Worm (Caenorhabditis elegans) whole organism, young adult: ENCODE data around the gene tbc-14.

ENCODE experiments used
- C06A6.2 ChIP-seq: fragments of 200-800 bp; sonication (Bioruptor generic); conservative IDR thresholded peaks from 2 replicates; pipeline ENCODE4 v1.3.6; 2022; ENCODE audit warnings: missing genetic modification characterization, missing compliant biosample characterization
- C17E4.6 ChIP-seq: fragments of 200-800 bp; sonication (Bioruptor generic); IDR thresholded peaks from 2 replicates; pipeline ENCODE4 v1.3.6; 2022; ENCODE audit warnings: missing genetic modification reagents, missing genetic modification characterization, missing compliant biosample characterization
- F22D6.2 ChIP-seq: sonication (generic microtip); optimal IDR thresholded peaks from 2 replicates; lab custom pipeline; 2016; ENCODE audit warnings: mild to moderate bottlenecking, missing genetic modification characterization, missing compliant biosample characterization
- F39B2.1 ChIP-seq: fragments of 200-800 bp; sonication (Bioruptor generic); IDR thresholded peaks from 2 replicates; pipeline ENCODE4 v1.3.6; 2022; ENCODE audit warnings: missing genetic modification reagents, missing genetic modification characterization, missing compliant biosample characterization
- F49E8.2 ChIP-seq: sonication (generic microtip); optimal IDR thresholded peaks from 3 replicates; lab custom pipeline; 2017; ENCODE audit warnings: missing genetic modification characterization, mild to moderate bottlenecking, missing compliant biosample characterization, antibody characterized with exemption, moderate library complexity; ENCODE audit not compliant: insufficient read depth
- K11D2.4 ChIP-seq: fragments of 200-800 bp; sonication (Bioruptor generic); IDR thresholded peaks from 2 replicates; pipeline ENCODE4 v1.3.6; 2022; ENCODE audit warnings: missing genetic modification reagents, missing genetic modification characterization, missing compliant biosample characterization
- T07F8.4 ChIP-seq: sonication (generic microtip); optimal IDR thresholded peaks from 2 replicates; lab custom pipeline; 2016; ENCODE audit warnings: mild to moderate bottlenecking, missing genetic modification characterization, moderate library complexity, missing compliant biosample characterization
- T26A5.8 ChIP-seq: sonication (generic microtip); optimal IDR thresholded peaks from 2 replicates; lab custom pipeline; 2016; ENCODE audit warnings: missing genetic modification characterization, missing compliant biosample characterization
- Y53G8AR.9 ChIP-seq: fragments of 200-800 bp; sonication (Bioruptor generic); conservative IDR thresholded peaks from 2 replicates; pipeline ENCODE4 v1.3.6; 2022; ENCODE audit warnings: missing genetic modification reagents, missing genetic modification characterization, missing compliant biosample characterization
- akir-1 ChIP-seq: fragments of 200-800 bp; sonication (Bioruptor generic); optimal IDR thresholded peaks from 2 replicates; lab custom pipeline; 2018; ENCODE audit warnings: mild to moderate bottlenecking, missing genetic modification characterization, moderate library complexity, missing compliant biosample characterization
- ama-1 ChIP-seq, 3 experiments: fragments of 150-350 bp in 1 of 3; sonication (generic microtip) in 2 of 3; optimal IDR thresholded peaks; 2 replicates each; lab custom pipeline; 2014 to 2018; ENCODE audit warnings: missing biosample characterization in 2 of 3, missing genetic modification characterization in 2 of 3, missing genetic modification reagents in 2 of 3
- aptf-2 ChIP-seq: fragments of 200-800 bp; sonication (Bioruptor generic); conservative IDR thresholded peaks from 2 replicates; pipeline ENCODE4 v1.3.6; 2022; ENCODE audit warnings: missing genetic modification reagents, missing genetic modification characterization, missing compliant biosample characterization
- attf-6 ChIP-seq: fragments of 200-800 bp; sonication (Bioruptor generic); IDR thresholded peaks from 2 replicates; pipeline ENCODE4 v1.3.6; 2022; ENCODE audit warnings: missing genetic modification reagents, missing genetic modification characterization, missing compliant biosample characterization
- bed-1 ChIP-seq: fragments of 200-800 bp; sonication (Bioruptor generic); IDR thresholded peaks from 2 replicates; pipeline ENCODE4 v1.3.6; 2022; ENCODE audit warnings: missing genetic modification reagents, missing genetic modification characterization, missing compliant biosample characterization
- bed-2 ChIP-seq: fragments of 200-800 bp; sonication (Bioruptor generic); IDR thresholded peaks from 2 replicates; pipeline ENCODE4 v1.3.6; 2022; ENCODE audit warnings: missing genetic modification reagents, missing genetic modification characterization, missing compliant biosample characterization
- cebp-1 ChIP-seq, 2 experiments: fragments of 200-800 bp in 1 of 2; sonication (Bioruptor generic) in 1 of 2; sonication (generic microtip) in 1 of 2; IDR thresholded peaks in 1 of 2; optimal IDR thresholded peaks in 1 of 2; 2 replicates each; pipeline versions ENCODE4 v1.3.6 to Lab custom; 2017 to 2022; ENCODE audit warnings: missing compliant biosample characterization in 2 of 2, missing genetic modification characterization in 2 of 2, mild to moderate bottlenecking in 1 of 2, missing genetic modification reagents in 1 of 2, moderate library complexity in 1 of 2
- dpl-1 ChIP-seq: fragments of 150-350 bp; optimal IDR thresholded peaks from 2 replicates; lab custom pipeline; 2014; ENCODE audit warnings: missing biosample characterization, missing genetic modification reagents, missing genetic modification characterization
- egl-18 ChIP-seq: fragments of 200-800 bp; sonication (Bioruptor generic); IDR thresholded peaks from 2 replicates; pipeline ENCODE4 v1.3.6; 2022; ENCODE audit warnings: missing genetic modification reagents, missing genetic modification characterization, missing compliant biosample characterization
- egrh-3 ChIP-seq: fragments of 200-800 bp; sonication (Bioruptor generic); IDR thresholded peaks from 2 replicates; pipeline ENCODE4 v1.3.6; 2022; ENCODE audit warnings: missing genetic modification reagents, missing genetic modification characterization, missing compliant biosample characterization
- ets-4 ChIP-seq: fragments of 200-800 bp; sonication (Bioruptor generic); optimal IDR thresholded peaks from 2 replicates; lab custom pipeline; 2018; ENCODE audit warnings: mild to moderate bottlenecking, missing genetic modification characterization, missing compliant biosample characterization
- him-1 ChIP-seq: sonication (generic microtip); optimal IDR thresholded peaks from 2 replicates; lab custom pipeline; 2016; ENCODE audit warnings: missing genotype, missing genetic modification reagents, missing genetic modification characterization, missing compliant biosample characterization
- hlh-12 ChIP-seq: sonication (generic microtip); optimal IDR thresholded peaks from 2 replicates; lab custom pipeline; 2016; ENCODE audit warnings: missing genetic modification characterization, missing compliant biosample characterization
- hmg-1.2 ChIP-seq: fragments of 200-800 bp; sonication (Bioruptor generic); IDR thresholded peaks from 2 replicates; pipeline ENCODE4 v1.3.6; 2022; ENCODE audit warnings: missing genetic modification reagents, missing genetic modification characterization, missing compliant biosample characterization
- hrde-1 ChIP-seq: sonication (generic microtip); optimal IDR thresholded peaks from 2 replicates; lab custom pipeline; 2016; ENCODE audit warnings: missing genetic modification characterization, mild to moderate bottlenecking, missing compliant biosample characterization, moderate library complexity, missing genotype, missing genetic modification reagents, borderline replicate concordance
- lag-1 ChIP-seq: fragments of 200-800 bp; sonication (Bioruptor generic); IDR thresholded peaks from 2 replicates; pipeline ENCODE4 v1.3.6; 2022; ENCODE audit warnings: missing genetic modification reagents, missing genetic modification characterization, missing compliant biosample characterization
- let-607 ChIP-seq, 2 experiments: fragments of 200-800 bp in 1 of 2; sonication (Bioruptor generic) in 1 of 2; sonication (generic microtip) in 1 of 2; optimal IDR thresholded peaks; 2 replicates each; lab custom pipeline; 2016 to 2018; ENCODE audit warnings: mild to moderate bottlenecking in 2 of 2, missing compliant biosample characterization in 2 of 2, missing genetic modification characterization in 2 of 2, moderate library complexity in 2 of 2, missing genotype in 1 of 2
- madf-10 ChIP-seq: sonication (generic microtip); optimal IDR thresholded peaks from 2 replicates; lab custom pipeline; 2016; ENCODE audit warnings: mild to moderate bottlenecking, missing genetic modification characterization, missing compliant biosample characterization
- mcd-1 ChIP-seq: fragments of 200-800 bp; sonication (Bioruptor generic); IDR thresholded peaks from 2 replicates; pipeline ENCODE4 v1.3.6; 2022; ENCODE audit warnings: missing genetic modification reagents, missing genetic modification characterization, missing compliant biosample characterization
- nfya-2 ChIP-seq: fragments of 200-800 bp; sonication (Bioruptor generic); IDR thresholded peaks from 2 replicates; pipeline ENCODE4 v1.3.6; 2022; ENCODE audit warnings: missing genetic modification reagents, missing genetic modification characterization, missing compliant biosample characterization
- nhr-179 ChIP-seq: sonication (generic microtip); optimal IDR thresholded peaks from 2 replicates; lab custom pipeline; 2016; ENCODE audit warnings: mild to moderate bottlenecking, missing genetic modification characterization, missing compliant biosample characterization
- nhr-27 ChIP-seq: fragments of 200-800 bp; sonication (Bioruptor generic); optimal IDR thresholded peaks from 2 replicates; lab custom pipeline; 2018; ENCODE audit warnings: mild to moderate bottlenecking, missing genetic modification characterization, moderate library complexity, missing compliant biosample characterization
- nhr-80 ChIP-seq: sonication (generic microtip); optimal IDR thresholded peaks from 2 replicates; lab custom pipeline; 2016; ENCODE audit warnings: missing genetic modification characterization, missing compliant biosample characterization
- nhr-90 ChIP-seq: sonication (generic microtip); optimal IDR thresholded peaks from 2 replicates; lab custom pipeline; 2016; ENCODE audit warnings: missing genotype, mild to moderate bottlenecking, missing genetic modification characterization, missing compliant biosample characterization
- pbrm-1 ChIP-seq: fragments of 200-800 bp; sonication (Bioruptor generic); IDR thresholded peaks from 2 replicates; pipeline ENCODE4 v1.3.6; 2022; ENCODE audit warnings: missing genetic modification reagents, missing genetic modification characterization, missing compliant biosample characterization
- rcor-1 ChIP-seq: fragments of 200-800 bp; sonication (Bioruptor generic); IDR thresholded peaks from 2 replicates; pipeline ENCODE4 v1.3.6; 2022; ENCODE audit warnings: missing genetic modification reagents, missing genetic modification characterization, missing compliant biosample characterization
- rpc-1 ChIP-seq, 2 experiments: fragments of 150-350 bp in 1 of 2; sonication (generic microtip) in 1 of 2; optimal IDR thresholded peaks; 2 replicates each; lab custom pipeline; 2014 to 2018; ENCODE audit warnings: missing biosample characterization in 1 of 2, missing genetic modification characterization in 1 of 2, missing genetic modification reagents in 1 of 2, missing genotype in 1 of 2
- sea-2 ChIP-seq: fragments of 200-800 bp; sonication (Bioruptor generic); IDR thresholded peaks from 2 replicates; pipeline ENCODE4 v1.3.6; 2022; ENCODE audit warnings: missing genetic modification characterization, missing compliant biosample characterization
- snpc-1.1 ChIP-seq: sonication (generic microtip); optimal IDR thresholded peaks from 2 replicates; lab custom pipeline; 2017; ENCODE audit warnings: missing genetic modification characterization, mild to moderate bottlenecking, missing compliant biosample characterization, antibody characterized with exemption, moderate library complexity, missing genotype, missing genetic modification reagents; ENCODE audit not compliant: insufficient read depth
- sptf-2 ChIP-seq: fragments of 200-800 bp; sonication (Bioruptor generic); optimal IDR thresholded peaks from 2 replicates; lab custom pipeline; 2018; ENCODE audit warnings: mild to moderate bottlenecking, missing genetic modification characterization, missing compliant biosample characterization
- xnd-1 ChIP-seq: sonication (generic microtip); optimal IDR thresholded peaks from 2 replicates; lab custom pipeline; 2016; ENCODE audit warnings: missing genotype, missing genetic modification reagents, missing genetic modification characterization, missing compliant biosample characterization
- zfh-2 ChIP-seq: fragments of 200-800 bp; sonication (Bioruptor generic); conservative IDR thresholded peaks from 2 replicates; pipeline ENCODE4 v1.3.6; 2022; ENCODE audit warnings: missing genetic modification reagents, missing genetic modification characterization, missing compliant biosample characterization
- zim-3 ChIP-seq: sonication (generic microtip); optimal IDR thresholded peaks from 2 replicates; lab custom pipeline; 2017; ENCODE audit warnings: mild to moderate bottlenecking, missing genetic modification characterization, moderate library complexity, missing compliant biosample characterization
- ztf-25 ChIP-seq: fragments of 200-800 bp; sonication (Bioruptor generic); IDR thresholded peaks from 2 replicates; pipeline ENCODE4 v1.3.6; 2022; ENCODE audit warnings: missing genetic modification reagents, missing genetic modification characterization, missing compliant biosample characterization
- ztf-3 ChIP-seq: fragments of 200-800 bp; sonication (Bioruptor generic); optimal IDR thresholded peaks from 2 replicates; lab custom pipeline; 2018; ENCODE audit warnings: mild to moderate bottlenecking, missing genetic modification characterization, missing compliant biosample characterization

The tbc-14 gene

DNA sequence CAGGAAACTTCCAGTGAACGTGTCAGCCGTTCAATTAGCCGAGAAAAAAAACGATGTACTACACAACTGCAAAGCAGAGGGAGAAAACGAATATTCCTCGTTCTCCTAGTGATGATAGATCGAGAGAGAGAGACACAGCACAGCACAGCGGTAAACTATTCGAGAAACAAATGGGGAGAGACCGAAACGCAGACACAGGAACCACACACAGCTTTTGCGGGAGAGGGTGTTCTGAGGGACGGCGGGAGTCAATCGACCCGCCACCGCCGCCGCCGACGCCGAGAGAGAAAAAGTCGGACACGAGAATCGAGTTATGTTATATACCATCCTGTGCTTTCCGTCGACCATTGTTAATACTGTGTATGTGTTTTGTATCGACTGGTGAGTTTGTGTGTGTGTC, 9.2 kb upstream of the tbc-14 start (continued):
- TF ChIP-seq ets-4 (GFP tag; lab: Kevin White, UChicago) (peak; percentile 23), rcor-1 (GFP tag; lab: Robert Waterston, UW) (no peak), T26A5.8 (tag; lab: Kevin White, UChicago) (no peak), nfya-2 (GFP tag; lab: Robert Waterston, UW) (no peak), xnd-1 (no peak), C06A6.2 (GFP tag; lab: Robert Waterston, UW) (no peak), snpc-1.1 (tag; lab: Kevin White, UChicago) (no peak), nhr-179 (no peak), hmg-1.2 (GFP tag; lab: Robert Waterston, UW) (0 out of 2 replicates have a peak, but pooled peaks have one; percentile 29), mcd-1 (GFP tag; lab: Robert Waterston, UW) (no peak), ztf-3 (GFP tag; lab: Kevin White, UChicago) (no peak), ztf-25 (GFP tag; lab: Robert Waterston, UW) (no peak), bed-1 (GFP tag; lab: Robert Waterston, UW) (no peak), T07F8.4 (no peak), him-1 (tag; lab: Kevin White, UChicago) (no peak), egl-18 (no peak), akir-1 (GFP tag; lab: Kevin White, UChicago) (no peak), zim-3 (tag; lab: Kevin White, UChicago) (no peak), madf-10 (tag; lab: Kevin White, UChicago) (no peak), F49E8.2 (no peak), C17E4.6 (GFP tag; lab: Robert Waterston, UW) (no peak), hrde-1 (no peak), Y53G8AR.9 (no peak), bed-2 (GFP tag; lab: Robert Waterston, UW) (no peak), ama-1 (optimal IDR thresholded peaks at IDR 0.05; lab: Kevin White, UChicago) (no peak), ama-1 (GFP tag; optimal IDR thresholded peaks at IDR 0.05; lab: Kevin White, UChicago) (no peak), F39B2.1 (GFP tag; lab: Robert Waterston, UW) (no peak), sea-2 (GFP tag; lab: Robert Waterston, UW) (no peak), hlh-12 (no peak), cebp-1 (GFP tag; IDR thresholded peaks at IDR 0.05; lab: Robert Waterston, UW) (no peak), cebp-1 (tag; optimal IDR thresholded peaks at IDR 0.05; lab: Kevin White, UChicago) (peak; percentile 39), lag-1 (GFP tag; lab: Robert Waterston, UW) (no peak)

DNA sequence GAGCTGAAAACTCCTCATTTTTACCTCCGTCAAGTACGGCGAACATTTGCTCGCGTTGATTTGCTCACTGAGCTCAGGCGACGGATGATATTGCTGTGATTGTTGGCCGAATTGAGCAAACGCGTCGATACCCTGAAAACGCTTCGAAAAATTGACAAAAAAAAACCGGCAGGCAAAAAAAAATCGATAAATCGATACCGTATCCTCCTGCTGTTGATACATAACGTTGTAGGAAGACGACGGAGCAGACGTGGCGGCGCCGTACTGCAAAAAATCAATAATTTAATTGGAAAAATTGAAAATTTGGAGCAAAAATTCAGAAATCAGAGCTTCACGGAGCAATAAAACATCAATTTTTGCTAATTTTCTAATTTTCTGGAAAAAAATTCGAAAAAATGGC, 7.4 kb upstream of the tbc-14 start:
- no peak for TF ChIP-seq sptf-2 (GFP tag; lab: Kevin White, UChicago)

DNA sequence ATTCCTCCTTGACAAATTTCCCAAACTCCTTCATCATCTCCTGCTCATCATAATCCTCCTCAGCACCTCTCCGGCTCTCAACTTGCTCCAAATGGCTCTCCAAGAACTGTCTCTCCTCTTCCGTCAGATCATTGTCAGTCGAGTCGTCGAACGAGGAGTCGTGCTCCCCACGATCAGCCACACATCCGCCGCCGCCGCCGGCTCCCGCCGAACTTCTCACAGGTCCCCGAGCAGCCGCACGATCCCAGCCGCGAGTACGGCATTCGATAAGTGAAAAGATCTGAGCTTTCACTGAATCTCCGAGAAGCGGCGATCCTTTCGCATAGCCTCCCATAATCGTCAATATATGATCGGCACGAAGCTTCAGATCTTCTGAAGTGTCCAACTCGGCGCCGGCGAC, 3.9 kb upstream of the tbc-14 start:
- TF ChIP-seq rpc-1 (optimal IDR thresholded peaks at IDR 0.05; lab: Kevin White, UChicago), result no peak
- no peak for TF ChIP-seq rpc-1 (tag; optimal IDR thresholded peaks at IDR 0.05; lab: Kevin White, UChicago)
- no peak for TF ChIP-seq aptf-2
- no peak for TF ChIP-seq attf-6
- TF ChIP-seq zfh-2 (GFP tag; lab: Robert Waterston, UW), result peak; percentile 88
- no peak for TF ChIP-seq nhr-80 (tag; lab: Kevin White, UChicago)
- TF ChIP-seq let-607 (tag; optimal IDR thresholded peaks at IDR 0.05; lab: Kevin White, UChicago), result no peak
- no peak for TF ChIP-seq F22D6.2 (tag; lab: Kevin White, UChicago)
- no peak for TF ChIP-seq nhr-27 (tag; lab: Kevin White, UChicago)
- no peak for TF ChIP-seq pbrm-1 (GFP tag; lab: Robert Waterston, UW)
- no peak for TF ChIP-seq nhr-90 (tag; lab: Kevin White, UChicago)
- peak; percentile 75; the same call in 1 of the 2 replicates for TF ChIP-seq egrh-3
- TF ChIP-seq K11D2.4 (GFP tag; lab: Robert Waterston, UW), result no peak
- no peak for TF ChIP-seq T07F8.4
- TF ChIP-seq dpl-1 (GFP tag; lab: Kevin White, UChicago), result no peak
- no peak for TF ChIP-seq hlh-12
